Fruit fly (Drosophila melanogaster) whole organism: ENCODE data around the gene Nos.

ENCODE experiments used
- CG8478 ChIP-seq: fragments of >200 bp; optimal IDR thresholded peaks from 2 replicates; lab custom pipeline; 2018; ENCODE audit warnings: inconsistent platforms
- Dll ChIP-seq: fragments of >200 bp; optimal IDR thresholded peaks from 2 replicates; lab custom pipeline; 2017
- EcR ChIP-seq, 2 experiments: fragments of >200 bp; optimal IDR thresholded peaks; 2 replicates each; lab custom pipeline; 2017; ENCODE audit warnings: missing biosample characterization in 2 of 2, missing genetic modification characterization in 2 of 2, missing genetic modification reagents in 2 of 2
- pan ChIP-seq: fragments of >200 bp; optimal IDR thresholded peaks from 2 replicates; lab custom pipeline; 2017
- psq ChIP-seq: fragments of >200 bp; optimal IDR thresholded peaks from 2 replicates; lab custom pipeline; 2017
- usp ChIP-seq: fragments of >200 bp; optimal IDR thresholded peaks from 2 replicates; lab custom pipeline; 2017; ENCODE audit warnings: missing biosample characterization, missing genetic modification characterization, mixed read lengths

Gene Nos

dm6 chr2L:10841619-10842018, 4.3 kb upstream of the Nos start:
- TF ChIP-seq psq (lab: Kevin White, UChicago) (no peak), EcR (GFP tag; optimal IDR thresholded peaks at IDR 0.05; lab: Kevin White, UChicago) (no peak), usp (GFP tag; lab: Kevin White, UChicago) (no peak), CG8478 (lab: Kevin White, UChicago) (no peak), pan (lab: Kevin White, UChicago) (no peak)

dm6 chr2L:10831590-10831989, 5.7 kb downstream of the Nos start:
- TF ChIP-seq psq (lab: Kevin White, UChicago) (no peak), CG8478 (lab: Kevin White, UChicago) (no peak), EcR (GFP tag; optimal IDR thresholded peaks at IDR 0.05; lab: Kevin White, UChicago) (no peak), Dll (lab: Kevin White, UChicago) (no peak), usp (GFP tag; lab: Kevin White, UChicago) (no peak), pan (lab: Kevin White, UChicago) (no peak)

- TF ChIP-seq psq (lab: Kevin White, UChicago) (no peak), usp (GFP tag; lab: Kevin White, UChicago) (no peak), Dll (lab: Kevin White, UChicago) (no peak), CG8478 (lab: Kevin White, UChicago) (no peak), pan (lab: Kevin White, UChicago) (no peak), EcR (GFP tag; optimal IDR thresholded peaks at IDR 0.05; lab: Kevin White, UChicago) (no peak)
These were observed 14.7 kb downstream of the Nos start for dm6 chr2L:10822620-10823019.

- no peak for TF ChIP-seq usp (GFP tag; lab: Kevin White, UChicago)
- TF ChIP-seq psq (lab: Kevin White, UChicago): no peak
- no peak for TF ChIP-seq Dll (lab: Kevin White, UChicago)
- TF ChIP-seq EcR (GFP tag; optimal IDR thresholded peaks at IDR 0.05; lab: Kevin White, UChicago): no peak
- no peak for TF ChIP-seq CG8478 (lab: Kevin White, UChicago)
- no peak for TF ChIP-seq pan (lab: Kevin White, UChicago)
These were observed 16.9 kb downstream of the Nos start, which contains the start of gene CG17134 for dm6 chr2L:10820405-10820804. TSS of gene CG17134 (plus strand) at chr2L:10820705.

- no peak for TF ChIP-seq EcR (GFP tag; optimal IDR thresholded peaks at IDR 0.05; lab: Kevin White, UChicago)
- no peak for TF ChIP-seq Dll (lab: Kevin White, UChicago)
- TF ChIP-seq pan (lab: Kevin White, UChicago): no peak
- no peak for TF ChIP-seq CG8478 (lab: Kevin White, UChicago)
- TF ChIP-seq usp (GFP tag; lab: Kevin White, UChicago): no peak
- no peak for TF ChIP-seq psq (lab: Kevin White, UChicago)
These were observed 18.5 kb downstream of the Nos start, which contains the start of gene CG6508 for dm6 chr2L:10818807-10819206. TSS of gene CG6508 (plus strand) at chr2L:10819107.

dm6 chr2L:10801951-10802780, 35.1 kb downstream of the Nos start:
- TF ChIP-seq usp (GFP tag; lab: Kevin White, UChicago): no peak
- no peak for TF ChIP-seq pan (lab: Kevin White, UChicago)
- TF ChIP-seq CG8478 (lab: Kevin White, UChicago): no peak

dm6 chr2L:10800877-10801719, 36.2 kb downstream of the Nos start, which contains the start of gene CG31869:
TSS of gene CG31869 (minus strand) at chr2L:10801109.
- TF ChIP-seq psq (lab: Kevin White, UChicago) (no peak), Dll (lab: Kevin White, UChicago) (peak; percentile 33), CG8478 (lab: Kevin White, UChicago) (no peak)

- TF ChIP-seq pan (lab: Kevin White, UChicago) (no peak), CG8478 (lab: Kevin White, UChicago) (no peak), usp (GFP tag; lab: Kevin White, UChicago) (no peak), psq (lab: Kevin White, UChicago) (no peak), Dll (lab: Kevin White, UChicago) (no peak), EcR (GFP tag; optimal IDR thresholded peaks at IDR 0.05; lab: Kevin White, UChicago) (no peak)
These were observed 41.6 kb downstream of the Nos start for dm6 chr2L:10795731-10796130.

dm6 chr2L:10794032-10794431, 43.3 kb downstream of the Nos start:
- TF ChIP-seq pan (lab: Kevin White, UChicago) (no peak), usp (GFP tag; lab: Kevin White, UChicago) (no peak), CG8478 (lab: Kevin White, UChicago) (no peak), EcR (GFP tag; optimal IDR thresholded peaks at IDR 0.05; lab: Kevin White, UChicago) (no peak), Dll (lab: Kevin White, UChicago) (no peak), psq (lab: Kevin White, UChicago) (no peak)

- no peak for TF ChIP-seq pan (lab: Kevin White, UChicago)
- no peak for TF ChIP-seq Dll (lab: Kevin White, UChicago)
- TF ChIP-seq usp (GFP tag; lab: Kevin White, UChicago): no peak
- TF ChIP-seq CG8478 (lab: Kevin White, UChicago): no peak
- no peak for TF ChIP-seq EcR (GFP tag; optimal IDR thresholded peaks at IDR 0.05; lab: Kevin White, UChicago)
- no peak for TF ChIP-seq psq (lab: Kevin White, UChicago)
These were observed 45.2 kb downstream of the Nos start for dm6 chr2L:10792072-10792471.

- TF ChIP-seq Dll (lab: Kevin White, UChicago) (no peak), usp (GFP tag; lab: Kevin White, UChicago) (no peak), EcR (GFP tag; optimal IDR thresholded peaks at IDR 0.05; lab: Kevin White, UChicago) (no peak)
These were observed 46.0 kb downstream of the Nos start for dm6 chr2L:10791343-10791742.
